Worm (Caenorhabditis elegans): ENCODE measurements around the gene npp-5.

DNA sequence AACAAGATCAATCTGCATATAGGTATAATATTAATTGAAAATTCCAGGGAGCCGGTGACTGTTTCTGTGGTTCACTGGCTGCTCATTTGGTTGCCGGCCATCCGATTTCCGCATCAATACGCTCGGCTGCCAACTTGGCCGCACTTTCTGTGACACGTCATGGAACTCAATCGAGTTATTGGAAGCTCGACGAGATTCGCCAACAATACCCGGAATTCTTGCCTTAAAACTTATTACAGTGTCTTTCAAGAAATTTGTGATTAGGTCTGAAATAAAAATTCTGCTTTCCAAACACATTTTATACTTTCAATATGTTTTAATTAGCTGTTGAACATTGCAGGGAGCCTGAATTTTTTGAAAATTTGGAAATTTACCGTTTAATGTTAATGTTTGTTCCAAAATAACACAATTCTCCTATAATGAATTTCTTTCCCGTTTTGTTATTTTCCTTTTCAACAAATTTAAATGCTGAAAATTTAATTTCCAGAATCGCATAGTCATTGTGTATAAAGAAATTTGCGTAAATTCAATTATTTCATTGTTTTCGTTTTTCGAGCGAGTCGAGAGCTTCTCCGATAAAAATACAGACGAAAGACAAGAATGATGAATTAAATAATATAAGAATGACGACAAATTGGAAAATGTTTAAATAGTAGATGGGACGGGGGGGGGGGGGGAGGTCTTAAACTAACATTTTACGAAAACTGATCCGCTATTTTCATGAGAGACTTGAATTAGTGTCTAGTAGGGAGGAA lies 14.7 kb upstream of the npp-5 start:
- TF ChIP-seq zag-1 (tag; optimal IDR thresholded peaks at IDR 0.05) = no peak
- TF ChIP-seq fkh-10 (GFP tag; optimal IDR thresholded peaks at IDR 0.05) = no peak
- no peak for TF ChIP-seq pha-4 (tag; optimal IDR thresholded peaks at IDR 0.05)
- TF ChIP-seq snpc-4 (tag; optimal IDR thresholded peaks at IDR 0.05) = no peak
- no peak for TF ChIP-seq unc-39 (tag; optimal IDR thresholded peaks at IDR 0.05)
- TF ChIP-seq nhr-76 (tag; optimal IDR thresholded peaks at IDR 0.05) = no peak
- TF ChIP-seq nhr-237 (tag; optimal IDR thresholded peaks at IDR 0.05) = no peak
- TF ChIP-seq mml-1 (tag; optimal IDR thresholded peaks at IDR 0.05) = no peak
- TF ChIP-seq eor-1 (tag; optimal IDR thresholded peaks at IDR 0.05) = no peak
- no peak for TF ChIP-seq unc-62 (GFP tag; optimal IDR thresholded peaks at IDR 0.05)

Measured in whole organism, L3 larva.